Worm (Caenorhabditis elegans) whole organism, L3 larva: Measurements from ENCODE around the gene ZK131.11.
A peak's percentile ranks its signal among the peaks of the same experiment; 100 is the strongest.

ENCODE experiments used
- aly-2 ChIP-seq: fragments of 150-350 bp; optimal IDR thresholded peaks from 2 replicates; lab custom pipeline; 2014; ENCODE audit warnings: missing biosample characterization, missing genetic modification characterization
- fkh-10 ChIP-seq: sonication (generic microtip); optimal IDR thresholded peaks from 2 replicates; lab custom pipeline; 2017; ENCODE audit warnings: missing biosample characterization, missing genetic modification reagents, missing genetic modification characterization
- nfya-1 ChIP-seq: sonication (generic microtip); optimal IDR thresholded peaks from 2 replicates; lab custom pipeline; 2017; ENCODE audit warnings: missing genetic modification characterization, mild to moderate bottlenecking, missing compliant biosample characterization, antibody characterized with exemption, moderate library complexity; ENCODE audit not compliant: insufficient read depth
- snpc-4 ChIP-seq: fragments of 150-350 bp; optimal IDR thresholded peaks from 2 replicates; lab custom pipeline; 2014; ENCODE audit warnings: missing biosample characterization, missing genetic modification characterization

DNA sequence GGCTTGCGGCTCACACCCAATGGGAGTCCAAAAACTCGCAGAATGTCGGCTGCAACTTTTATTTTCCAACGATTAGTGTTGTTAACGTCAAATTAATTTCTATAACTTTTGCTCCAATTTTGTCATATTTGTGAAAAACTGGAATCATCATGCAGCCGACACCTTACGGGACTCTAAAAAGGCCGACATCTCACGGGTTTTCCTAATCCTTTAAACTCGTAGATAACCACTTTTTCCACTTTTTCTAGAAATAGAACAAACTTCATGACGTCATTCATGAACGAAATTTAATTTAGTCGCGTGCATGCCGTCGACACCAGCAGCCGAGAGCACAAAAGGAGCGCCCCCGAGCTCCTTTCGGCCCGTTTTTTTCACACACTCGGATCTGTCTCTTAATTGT lies 21.4 kb downstream of the ZK131.11 start:
- TF ChIP-seq aly-2 (tag; lab: Kevin White, UChicago), result no peak
- no peak for TF ChIP-seq fkh-10 (GFP tag; lab: Kevin White, UChicago)
- TF ChIP-seq snpc-4, result peak; percentile 44
- peak; percentile 1 for TF ChIP-seq nfya-1 (tag; lab: Kevin White, UChicago)
